Fruit fly (Drosophila melanogaster): ENCODE measurements around the gene CG33688.

DNA sequence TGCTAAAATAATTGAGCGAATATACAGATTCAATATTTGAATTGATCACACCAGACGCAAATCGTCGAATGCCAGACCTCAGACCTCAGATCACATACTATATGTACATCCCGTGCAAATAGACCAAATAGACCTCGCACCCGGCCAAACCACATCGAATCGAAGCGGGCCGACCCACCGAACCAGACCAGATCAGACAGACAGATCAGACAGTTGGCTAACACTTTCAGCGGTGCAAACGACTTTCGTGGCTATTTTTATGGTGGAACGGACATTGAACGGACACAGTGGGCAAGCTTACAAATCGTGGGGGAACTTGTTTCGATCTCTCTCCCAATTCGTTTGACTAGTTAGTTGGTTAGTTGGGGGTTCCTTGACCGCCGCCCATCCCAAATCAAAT, 47.3 kb upstream of the CG33688 start:
- TF ChIP-seq ovo (GFP tag; optimal IDR thresholded peaks at IDR 0.05) (no peak), CG7101 (tag; optimal IDR thresholded peaks at IDR 0.05) (no peak)

All from whole organism, adult.